Fruit fly (Drosophila melanogaster): ENCODE measurements around the gene CG9917.
A peak's percentile ranks its signal among the peaks of the same experiment; 100 is the strongest.

CG9917 gene

DNA sequence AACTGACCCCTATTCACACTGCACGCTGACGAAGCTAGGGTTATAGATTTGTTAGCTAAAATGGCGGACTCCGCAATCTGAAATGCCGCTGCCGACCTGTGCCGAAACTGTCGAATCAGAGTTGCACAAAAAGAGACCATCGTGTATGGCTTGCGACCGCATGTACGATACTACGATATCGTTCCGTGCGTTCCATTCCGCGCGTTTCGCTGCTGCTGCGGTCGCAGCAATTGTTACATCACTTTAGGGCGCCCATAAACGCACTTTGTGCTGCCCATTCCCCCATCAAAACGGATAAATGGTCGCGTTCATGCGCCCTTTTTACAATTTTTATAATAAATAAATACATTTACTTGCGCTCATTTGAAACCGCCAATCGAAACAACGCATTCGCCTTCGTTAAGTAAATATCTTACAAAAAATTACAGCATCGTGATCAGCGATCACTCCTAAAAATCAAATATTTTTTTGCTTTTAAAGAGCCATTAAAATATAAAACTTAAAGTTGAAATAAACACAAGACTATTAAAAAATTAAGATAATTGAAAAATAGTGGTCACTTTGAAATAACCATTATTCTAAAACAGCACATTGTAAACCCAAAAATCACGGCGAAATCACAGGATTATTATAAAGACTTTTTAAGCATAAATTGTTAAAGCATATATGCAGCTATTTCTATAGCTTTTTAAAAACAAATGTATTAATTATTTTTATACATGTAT is 2.7 kb downstream of the CG9917 start, which contains the start of gene Cyp1:
Gene Cyp1 (minus strand): TSS at position 174 of the 725 bp plus-strand sequence.
- TF ChIP-seq CG11093 (GFP tag; IDR thresholded peaks at IDR 0.05) (0 out of 3 replicates have a peak, but pooled peaks have one; percentile 44), HHEX (GFP tag; optimal IDR thresholded peaks at IDR 0.05) (no peak), pum (GFP tag; optimal IDR thresholded peaks at IDR 0.05) (no peak), lab (GFP tag; optimal IDR thresholded peaks at IDR 0.05) (no peak), CG7357 (GFP tag; IDR thresholded peaks at IDR 0.05) (peak; percentile 34; the same call in 1 of the 3 replicates), usp (GFP tag; optimal IDR thresholded peaks at IDR 0.05) (no peak), gcm2 (GFP tag; optimal IDR thresholded peaks at IDR 0.05) (no peak), Fer3 (tag; optimal IDR thresholded peaks at IDR 0.05) (no peak), CoRest (tag; optimal IDR thresholded peaks at IDR 0.05) (peak; percentile 32), CG10209 (GFP tag; optimal IDR thresholded peaks at IDR 0.05) (no peak), MESR4 (GFP tag; optimal IDR thresholded peaks at IDR 0.05) (peak; percentile 82), CG42726 (GFP tag; IDR thresholded peaks at IDR 0.05; ENCODE audit: partially characterized antibody) (peak; percentile 92), Sox100B (GFP tag; optimal IDR thresholded peaks at IDR 0.05) (peak; percentile 32), NK7.1 (GFP tag; optimal IDR thresholded peaks at IDR 0.05) (no peak), CG10543 (GFP tag; optimal IDR thresholded peaks at IDR 0.05) (no peak), CG10565 (GFP tag; optimal IDR thresholded peaks at IDR 0.05) (no peak), CG12071 (GFP tag; optimal IDR thresholded peaks at IDR 0.05) (no peak), CG17328 (GFP tag; IDR thresholded peaks at IDR 0.05) (no peak), kni (GFP tag; optimal IDR thresholded peaks at IDR 0.05) (no peak), ro (GFP tag; IDR thresholded peaks at IDR 0.05) (no peak), CG4854 (GFP tag; optimal IDR thresholded peaks at IDR 0.05) (no peak), pan (optimal IDR thresholded peaks at IDR 0.05) (no peak), pan (GFP tag; optimal IDR thresholded peaks at IDR 0.05 in 1 of 2, IDR thresholded peaks at IDR 0.05 in 1 of 2) (peak in 1 of 2 experiments; percentile 46), CG11085 (GFP tag; IDR thresholded peaks at IDR 0.05) (no peak), ash1 (GFP tag; optimal IDR thresholded peaks at IDR 0.05) (no peak), Camta (GFP tag; optimal IDR thresholded peaks at IDR 0.05) (no peak), CG3281 (GFP tag; optimal IDR thresholded peaks at IDR 0.05) (no peak), Hey (tag; optimal IDR thresholded peaks at IDR 0.05) (no peak), nom (GFP tag; optimal IDR thresholded peaks at IDR 0.05) (peak; percentile 66), CG9215 (GFP tag; IDR thresholded peaks at IDR 0.05) (peak; percentile 21; the same call in 1 of the 2 replicates), CG12236 (GFP tag; optimal IDR thresholded peaks at IDR 0.05) (no peak), cato (GFP tag; optimal IDR thresholded peaks at IDR 0.05; ENCODE audit: borderline replicate concordance) (no peak), ATbp (GFP tag; optimal IDR thresholded peaks at IDR 0.05) (no peak), Antp (GFP tag; optimal IDR thresholded peaks at IDR 0.05) (peak; percentile 12), wek (GFP tag; optimal IDR thresholded peaks at IDR 0.05) (peak; percentile 48), lilli (GFP tag; optimal IDR thresholded peaks at IDR 0.05) (peak; percentile 49), eve (GFP tag; optimal IDR thresholded peaks at IDR 0.05) (no peak), ab (GFP tag; optimal IDR thresholded peaks at IDR 0.05) (no peak), run (tag; optimal IDR thresholded peaks at IDR 0.05) (no peak), CG2875 (GFP tag; optimal IDR thresholded peaks at IDR 0.05) (no peak), C15 (GFP tag; IDR thresholded peaks at IDR 0.05) (no peak), Tbp (GFP tag; optimal IDR thresholded peaks at IDR 0.05) (no peak), CG2678 (tag; optimal IDR thresholded peaks at IDR 0.05) (no peak), tup (GFP tag; optimal IDR thresholded peaks at IDR 0.05) (peak; percentile 19), B-H2 (GFP tag; optimal IDR thresholded peaks at IDR 0.05) (peak; percentile 47), gro (GFP tag; optimal IDR thresholded peaks at IDR 0.05) (no peak), chinmo (GFP tag; IDR thresholded peaks at IDR 0.05; ENCODE audit: partially characterized antibody) (peak; percentile 87), en (GFP tag; optimal IDR thresholded peaks at IDR 0.05) (no peak), Six4 (GFP tag; optimal IDR thresholded peaks at IDR 0.05) (no peak)
